Fruit fly (Drosophila melanogaster): Measurements from ENCODE around the gene CG13843.

dm6 chr3R:22618280-22618679 lies 9.0 kb downstream of the CG13843 start, which contains the start of gene mRpL45:
- no peak for TF ChIP-seq CG1620 (GFP tag; optimal IDR thresholded peaks at IDR 0.05)
- TF ChIP-seq tj (GFP tag; optimal IDR thresholded peaks at IDR 0.05) = no peak
- no peak for TF ChIP-seq Hr96 (GFP tag; optimal IDR thresholded peaks at IDR 0.05)
- TF ChIP-seq CG7101 (tag; optimal IDR thresholded peaks at IDR 0.05) = no peak
- no peak for TF ChIP-seq cnc (optimal IDR thresholded peaks at IDR 0.05)
- no peak for TF ChIP-seq ovo (GFP tag; optimal IDR thresholded peaks at IDR 0.05)
